Worm (Caenorhabditis elegans) whole organism, midembryonic: ENCODE results near the gene pmp-4.

Source experiments
- T22C8.4 ChIP-seq: fragments of 200-800 bp; sonication (Bioruptor generic); IDR thresholded peaks from 2 replicates; pipeline ENCODE4 v1.3.6; 2022; ENCODE audit warnings: missing genetic modification characterization, missing compliant biosample characterization
- cog-1 ChIP-seq: sonication (generic microtip); optimal IDR thresholded peaks from 2 replicates; lab custom pipeline; 2016; ENCODE audit warnings: missing genetic modification characterization, missing compliant biosample characterization
- flt-1 ChIP-seq: fragments of 200-800 bp; sonication (Bioruptor generic); IDR thresholded peaks from 2 replicates; pipeline ENCODE4 v1.3.6; 2022; ENCODE audit warnings: missing genetic modification characterization, missing compliant biosample characterization
- klf-2 ChIP-seq: fragments of 200-800 bp; sonication (Bioruptor generic); conservative IDR thresholded peaks from 2 replicates; pipeline ENCODE4 v1.3.6; 2022; ENCODE audit warnings: missing genetic modification reagents, missing genetic modification characterization, missing compliant biosample characterization
- ref-1 ChIP-seq: fragments of 200-800 bp; sonication (Bioruptor generic); conservative IDR thresholded peaks from 2 replicates; pipeline ENCODE4 v1.3.6; 2022; ENCODE audit warnings: missing genetic modification reagents, missing genetic modification characterization, missing compliant biosample characterization
- tab-1 ChIP-seq: fragments of 200-800 bp; sonication (Bioruptor generic); IDR thresholded peaks from 2 replicates; pipeline ENCODE4 v1.3.6; 2022; ENCODE audit warnings: missing genetic modification characterization, missing compliant biosample characterization
- ztf-23 ChIP-seq: fragments of 200-800 bp; sonication (Bioruptor generic); IDR thresholded peaks from 2 replicates; pipeline ENCODE4 v1.3.6; 2022; ENCODE audit warnings: missing genetic modification reagents, missing genetic modification characterization, missing compliant biosample characterization
- ztf-29 ChIP-seq: fragments of 200-800 bp; sonication (Bioruptor generic); IDR thresholded peaks from 2 replicates; pipeline ENCODE4 v1.3.6; 2022; ENCODE audit warnings: missing genetic modification reagents, missing genetic modification characterization, missing compliant biosample characterization

DNA sequence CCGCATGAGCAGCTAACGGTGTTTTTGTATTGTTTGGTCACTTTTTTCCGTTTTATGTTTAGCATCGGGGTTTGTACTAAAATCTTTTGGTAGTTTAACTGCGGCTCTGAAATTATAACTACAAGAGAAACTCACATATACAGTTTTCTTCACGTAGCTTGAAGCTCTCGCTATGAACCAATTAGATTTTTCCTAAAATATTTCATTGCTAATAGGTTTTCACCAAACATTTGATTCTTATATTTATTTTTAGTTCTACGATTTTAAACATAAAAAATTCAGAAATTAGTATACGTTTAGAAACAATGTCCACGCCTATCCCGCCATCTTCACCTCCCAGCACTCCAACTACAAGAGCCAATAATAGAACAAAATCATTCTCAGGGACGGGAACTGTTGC, 22.0 kb upstream of the pmp-4 start, which contains the start of gene C06A12.3:
- TF ChIP-seq cog-1 (tag; lab: Kevin White, UChicago) (no peak), ztf-29 (GFP tag; lab: Robert Waterston, UW) (no peak), T22C8.4 (GFP tag; lab: Robert Waterston, UW) (no peak), flt-1 (GFP tag; lab: Robert Waterston, UW) (no peak), tab-1 (GFP tag; lab: Robert Waterston, UW) (no peak), klf-2 (no peak), ztf-23 (GFP tag; lab: Robert Waterston, UW) (no peak), ref-1 (GFP tag; lab: Robert Waterston, UW) (no peak)
